Fruit fly (Drosophila melanogaster): Measurements from ENCODE around the gene Ubr3.

The Ubr3 gene

DNA sequence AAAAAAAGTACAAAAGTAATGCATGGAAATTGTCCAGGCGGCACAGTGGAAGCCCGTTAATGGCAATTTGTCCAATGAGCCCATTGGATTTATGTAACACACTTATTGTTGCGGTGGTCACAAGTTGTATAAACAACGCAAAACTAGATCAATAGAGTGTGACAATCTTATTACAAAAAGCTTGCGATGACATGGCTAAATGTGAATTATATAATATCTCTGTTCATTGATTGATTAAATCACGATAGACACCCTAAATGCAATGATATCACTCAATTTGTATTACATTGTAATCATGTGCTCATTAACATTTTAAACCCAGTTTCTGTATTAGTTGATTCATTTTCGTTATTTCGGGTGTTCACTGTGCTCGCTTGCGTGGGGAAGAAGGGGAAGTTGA lies 42.3 kb downstream of the Ubr3 start (continued):
- peak; percentile 4 for TF ChIP-seq bcd (GFP tag; optimal IDR thresholded peaks at IDR 0.05)
- TF ChIP-seq CG2199 (GFP tag; IDR thresholded peaks at IDR 0.05), result no peak
- no peak for TF ChIP-seq usp (GFP tag; optimal IDR thresholded peaks at IDR 0.05)
- peak; percentile 5 for TF ChIP-seq CG17829 (tag; optimal IDR thresholded peaks at IDR 0.05)
- no peak for TF ChIP-seq CG1529 (GFP tag; optimal IDR thresholded peaks at IDR 0.05)
- TF ChIP-seq mam (GFP tag; optimal IDR thresholded peaks at IDR 0.05), result no peak
- TF ChIP-seq Hr51 (GFP tag; optimal IDR thresholded peaks at IDR 0.05), result peak in 1 of 2 experiments; percentile 23
- TF ChIP-seq dan (GFP tag; IDR thresholded peaks at IDR 0.05), result no peak
- peak; percentile 49 for TF ChIP-seq Med (GFP tag)
- TF ChIP-seq nmo (GFP tag; optimal IDR thresholded peaks at IDR 0.05), result peak; percentile 30
- TF ChIP-seq Sin3A (optimal IDR thresholded peaks at IDR 0.05), result no peak
- no peak for TF ChIP-seq NfI (GFP tag; optimal IDR thresholded peaks at IDR 0.05)
- TF ChIP-seq org-1 (GFP tag; optimal IDR thresholded peaks at IDR 0.05), result peak; percentile 4
- no peak for TF ChIP-seq CG4854 (GFP tag; optimal IDR thresholded peaks at IDR 0.05)
- no peak for TF ChIP-seq CG18011 (GFP tag; optimal IDR thresholded peaks at IDR 0.05)
- no peak for TF ChIP-seq D19B (GFP tag; optimal IDR thresholded peaks at IDR 0.05)
- peak; percentile 7 for TF ChIP-seq fd96Cb (tag; optimal IDR thresholded peaks at IDR 0.05)
- no peak for TF ChIP-seq ssp (GFP tag; IDR thresholded peaks at IDR 0.05)
- TF ChIP-seq CG10366 (GFP tag; IDR thresholded peaks at IDR 0.05), result peak; percentile 11; the same call in 1 of the 2 replicates
- no peak for TF ChIP-seq maf-S (GFP tag; optimal IDR thresholded peaks at IDR 0.05)
- TF ChIP-seq slbo (GFP tag; IDR thresholded peaks at IDR 0.05), result no peak
- no peak for TF ChIP-seq btn (GFP tag; optimal IDR thresholded peaks at IDR 0.05)
- no peak for TF ChIP-seq CG12236 (GFP tag; optimal IDR thresholded peaks at IDR 0.05)
- no peak for TF ChIP-seq Mad (GFP tag; optimal IDR thresholded peaks at IDR 0.05)
- TF ChIP-seq CG2875 (GFP tag; optimal IDR thresholded peaks at IDR 0.05), result no peak
- TF ChIP-seq CG6654 (GFP tag; optimal IDR thresholded peaks at IDR 0.05), result no peak
- peak; percentile 3 for TF ChIP-seq CG9727 (GFP tag; optimal IDR thresholded peaks at IDR 0.05)
- TF ChIP-seq CG14710 (tag; optimal IDR thresholded peaks at IDR 0.05), result peak; percentile 35
- TF ChIP-seq vnd (GFP tag; IDR thresholded peaks at IDR 0.05; ENCODE audit: partially characterized antibody), result no peak
- TF ChIP-seq CG3838 (GFP tag; optimal IDR thresholded peaks at IDR 0.05), result no peak
- TF ChIP-seq sima (GFP tag; optimal IDR thresholded peaks at IDR 0.05), result no peak
- peak; percentile 3 for TF ChIP-seq CG7556 (GFP tag; optimal IDR thresholded peaks at IDR 0.05)
- no peak for TF ChIP-seq Atf-2 (GFP tag; optimal IDR thresholded peaks at IDR 0.05)
- TF ChIP-seq Drgx (GFP tag; IDR thresholded peaks at IDR 0.05), result no peak
- peak; percentile 18 for TF ChIP-seq CG30403 (GFP tag; optimal IDR thresholded peaks at IDR 0.05)
- TF ChIP-seq Atf3 (GFP tag; optimal IDR thresholded peaks at IDR 0.05), result no peak
- TF ChIP-seq CG12659 (GFP tag; optimal IDR thresholded peaks at IDR 0.05), result no peak
- TF ChIP-seq CG11093 (GFP tag; IDR thresholded peaks at IDR 0.05), result no peak
- no peak for TF ChIP-seq bowl (GFP tag; IDR thresholded peaks at IDR 0.05)
- peak; percentile 44 for TF ChIP-seq CG1603 (tag; optimal IDR thresholded peaks at IDR 0.05)
- no peak for TF ChIP-seq Side (GFP tag; optimal IDR thresholded peaks at IDR 0.05)
- TF ChIP-seq CG14667 (GFP tag; IDR thresholded peaks at IDR 0.05), result no peak
- peak; percentile 88 for TF ChIP-seq grau (tag; optimal IDR thresholded peaks at IDR 0.05)
- no peak for TF ChIP-seq CHES-1-like (GFP tag; optimal IDR thresholded peaks at IDR 0.05)
- no peak for TF ChIP-seq CG6813 (GFP tag; optimal IDR thresholded peaks at IDR 0.05)
- no peak for TF ChIP-seq CG2120 (GFP tag; optimal IDR thresholded peaks at IDR 0.05)
- TF ChIP-seq tup (GFP tag; optimal IDR thresholded peaks at IDR 0.05), result no peak
- TF ChIP-seq CG12219 (GFP tag; optimal IDR thresholded peaks at IDR 0.05), result no peak
- TF ChIP-seq CG12391 (tag; optimal IDR thresholded peaks at IDR 0.05), result peak; percentile 28
- TF ChIP-seq CG11504 (tag; optimal IDR thresholded peaks at IDR 0.05), result peak; percentile 46
- TF ChIP-seq CG8765 (GFP tag; IDR thresholded peaks at IDR 0.05), result no peak

Measured in whole organism, embryonic.